Worm (Caenorhabditis elegans): ENCODE measurements around the gene arp-11.

Gene arp-11

ce11 chrIV:7920126-7920525 is 18.1 kb upstream of the arp-11 start, which contains the start of gene C49H3.16:
Gene C49H3.16, plus strand, starts transcription at chrIV:7920426.
- TF ChIP-seq daf-12 (tag; optimal IDR thresholded peaks at IDR 0.05) (no peak), lin-39 (tag; optimal IDR thresholded peaks at IDR 0.05) (no peak), nhr-77 (tag; optimal IDR thresholded peaks at IDR 0.05) (no peak), ama-1 (optimal IDR thresholded peaks at IDR 0.05) (no peak), snpc-4 (tag; optimal IDR thresholded peaks at IDR 0.05) (no peak), nhr-11 (tag; optimal IDR thresholded peaks at IDR 0.05) (no peak), nfya-1 (tag; optimal IDR thresholded peaks at IDR 0.05; ENCODE audit: insufficient read depth) (no peak)

- TF ChIP-seq hmg-11 (tag; optimal IDR thresholded peaks at IDR 0.05) (no peak), zag-1 (tag; optimal IDR thresholded peaks at IDR 0.05) (no peak), eor-1 (tag; optimal IDR thresholded peaks at IDR 0.05) (no peak), nhr-237 (tag; optimal IDR thresholded peaks at IDR 0.05) (no peak), fkh-2 (tag; optimal IDR thresholded peaks at IDR 0.05) (no peak), nhr-23 (tag; optimal IDR thresholded peaks at IDR 0.05) (no peak), ztf-4 (tag; optimal IDR thresholded peaks at IDR 0.05) (no peak), R02D3.7 (tag; optimal IDR thresholded peaks at IDR 0.05) (no peak), tbx-2 (tag; optimal IDR thresholded peaks at IDR 0.05) (no peak), ceh-16 (tag; optimal IDR thresholded peaks at IDR 0.05) (no peak), sea-2 (GFP tag; optimal IDR thresholded peaks at IDR 0.05) (no peak), egl-27 (tag; optimal IDR thresholded peaks at IDR 0.05) (no peak), nhr-25 (tag; optimal IDR thresholded peaks at IDR 0.05) (no peak), nfya-1 (tag; optimal IDR thresholded peaks at IDR 0.05; ENCODE audit: insufficient read depth) (no peak), elt-1 (tag; optimal IDR thresholded peaks at IDR 0.05) (no peak), skn-1 (tag; optimal IDR thresholded peaks at IDR 0.05) (no peak), lsy-12 (tag; optimal IDR thresholded peaks at IDR 0.05) (no peak), ama-1 (optimal IDR thresholded peaks at IDR 0.05) (no peak), ceh-9 (tag; optimal IDR thresholded peaks at IDR 0.05) (no peak)
Observed at ce11 chrIV:7917881-7918280, 15.8 kb upstream of the arp-11 start.

- no peak for TF ChIP-seq daf-12 (tag; optimal IDR thresholded peaks at IDR 0.05)
- TF ChIP-seq egl-5 (tag; optimal IDR thresholded peaks at IDR 0.05) = no peak
- TF ChIP-seq fkh-10 (GFP tag; optimal IDR thresholded peaks at IDR 0.05) = no peak
- TF ChIP-seq nhr-77 (tag; optimal IDR thresholded peaks at IDR 0.05) = no peak
- TF ChIP-seq nhr-28 (tag; optimal IDR thresholded peaks at IDR 0.05) = no peak
- TF ChIP-seq eor-1 (tag; optimal IDR thresholded peaks at IDR 0.05) = no peak
- TF ChIP-seq jun-1 (tag; optimal IDR thresholded peaks at IDR 0.05) = no peak
- TF ChIP-seq pha-4 (tag; optimal IDR thresholded peaks at IDR 0.05) = no peak
- TF ChIP-seq elt-1 (tag; optimal IDR thresholded peaks at IDR 0.05) = no peak
- TF ChIP-seq ceh-16 (tag; optimal IDR thresholded peaks at IDR 0.05) = no peak
- TF ChIP-seq mdl-1 (tag; optimal IDR thresholded peaks at IDR 0.05) = no peak
- no peak for TF ChIP-seq lin-39 (tag; optimal IDR thresholded peaks at IDR 0.05)
Observed at ce11 chrIV:7916907-7917306, 14.8 kb upstream of the arp-11 start.

DNA sequence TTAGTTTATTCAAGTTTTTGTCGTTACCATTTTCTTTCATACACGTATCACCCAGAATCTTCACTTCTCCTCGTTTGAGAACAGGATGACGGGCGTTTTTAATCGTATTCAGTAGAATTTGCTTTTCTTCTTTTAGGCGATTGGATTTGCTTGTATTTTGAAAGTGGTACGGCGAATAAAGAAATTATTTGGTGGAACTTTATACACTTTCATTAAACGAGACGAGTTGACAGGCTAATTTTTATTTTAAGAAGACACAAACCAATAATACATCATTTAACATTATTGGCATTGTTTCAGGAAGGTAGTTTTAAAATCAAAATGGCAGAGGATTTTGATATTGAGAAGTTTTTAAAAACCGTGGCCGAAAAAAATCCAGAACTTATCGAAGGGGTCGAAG is 12.9 kb upstream of the arp-11 start, which contains the start of gene C49H3.4:
TSS of gene C49H3.4 (plus strand) at position 301 of the 400 bp plus-strand sequence.
- TF ChIP-seq zag-1 (tag; optimal IDR thresholded peaks at IDR 0.05) (no peak), sea-2 (GFP tag; optimal IDR thresholded peaks at IDR 0.05) (no peak), ztf-4 (tag; optimal IDR thresholded peaks at IDR 0.05) (no peak), nhr-77 (tag; optimal IDR thresholded peaks at IDR 0.05) (no peak), nhr-25 (tag; optimal IDR thresholded peaks at IDR 0.05) (no peak), mml-1 (tag; optimal IDR thresholded peaks at IDR 0.05) (no peak), lin-15B (tag; optimal IDR thresholded peaks at IDR 0.05) (no peak), ceh-16 (tag; optimal IDR thresholded peaks at IDR 0.05) (no peak), nhr-67 (tag; optimal IDR thresholded peaks at IDR 0.05) (no peak), unc-39 (tag; optimal IDR thresholded peaks at IDR 0.05) (no peak), egl-5 (tag; optimal IDR thresholded peaks at IDR 0.05) (no peak), unc-62 (GFP tag; optimal IDR thresholded peaks at IDR 0.05) (no peak), ceh-82 (tag; optimal IDR thresholded peaks at IDR 0.05) (no peak), fkh-10 (GFP tag; optimal IDR thresholded peaks at IDR 0.05) (no peak)

DNA sequence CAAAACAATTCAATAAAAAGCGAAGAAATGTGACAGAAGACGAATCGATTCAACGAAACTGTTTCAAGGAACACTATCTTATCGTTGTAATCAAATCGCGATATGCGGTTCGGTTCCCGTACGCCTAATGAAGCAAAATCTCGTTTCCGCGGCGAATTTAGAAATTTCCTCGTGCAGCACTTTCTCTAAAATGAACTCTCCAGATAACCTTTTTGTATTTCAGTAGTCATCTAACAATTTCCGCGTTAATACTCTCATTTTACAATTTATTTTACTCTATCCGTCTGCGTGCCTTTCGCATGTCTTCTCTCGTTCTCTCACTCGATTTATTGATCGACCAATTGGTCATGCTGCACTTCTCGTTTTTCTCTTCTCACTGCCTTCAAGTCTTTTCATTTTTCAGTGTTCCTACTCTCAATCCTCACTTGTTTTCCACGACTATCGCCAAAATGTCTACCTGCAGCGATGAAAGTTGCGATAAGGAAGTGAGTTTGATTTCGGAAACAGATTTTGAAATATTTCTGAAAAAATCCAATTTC is 8.2 kb upstream of the arp-11 start, which contains the start of the genes npp-27 and ntl-4:
TSS of gene npp-27 (minus strand) at position 51 of the 539 bp plus-strand sequence.
TSS of gene ntl-4 (plus strand) at position 379 of the 539 bp plus-strand sequence.
- TF ChIP-seq nhr-237 (tag; optimal IDR thresholded peaks at IDR 0.05) = no peak
- TF ChIP-seq nhr-76 (tag; optimal IDR thresholded peaks at IDR 0.05) = no peak
- TF ChIP-seq nfya-1 (tag; optimal IDR thresholded peaks at IDR 0.05; ENCODE audit: insufficient read depth) = peak; percentile 36
- TF ChIP-seq unc-39 (tag; optimal IDR thresholded peaks at IDR 0.05) = no peak
- TF ChIP-seq ama-1 (optimal IDR thresholded peaks at IDR 0.05) = peak; percentile 83
- TF ChIP-seq ceh-28 (tag; optimal IDR thresholded peaks at IDR 0.05) = peak; percentile 58
- TF ChIP-seq R02D3.7 (tag; optimal IDR thresholded peaks at IDR 0.05) = no peak
- TF ChIP-seq pha-4 (tag; optimal IDR thresholded peaks at IDR 0.05) = peak; percentile 25
- no peak for TF ChIP-seq elt-2 (tag; optimal IDR thresholded peaks at IDR 0.05)
- peak; percentile 76 for TF ChIP-seq egl-5 (tag; optimal IDR thresholded peaks at IDR 0.05)
- no peak for TF ChIP-seq daf-12 (tag; optimal IDR thresholded peaks at IDR 0.05)
- TF ChIP-seq fos-1 (tag; optimal IDR thresholded peaks at IDR 0.05) = no peak

Data from whole organism, L3 larva.